Worm (Caenorhabditis elegans): ENCODE measurements around the gene pei-1.

DNA sequence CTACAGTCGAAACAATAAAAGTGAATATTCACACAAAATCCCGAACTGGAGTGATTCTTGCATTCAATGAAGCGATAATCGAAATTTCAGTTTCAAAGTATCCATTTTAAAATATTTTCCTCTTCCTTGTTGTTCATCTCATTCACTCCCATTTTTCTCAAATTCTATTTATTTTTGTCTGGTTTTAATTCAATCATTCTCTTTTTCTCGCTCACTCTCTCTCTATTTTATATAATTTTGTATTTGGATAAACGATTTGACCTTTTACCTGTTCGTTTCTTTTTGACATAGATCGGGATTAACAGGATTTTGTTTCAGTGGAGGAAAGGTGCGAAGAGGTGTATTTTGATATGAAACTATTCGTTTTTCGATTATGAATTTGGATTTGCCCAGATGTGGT, 46.3 kb downstream of the pei-1 start, which contains the start of gene T05A1.5:
- TF ChIP-seq him-1 (tag; optimal IDR thresholded peaks at IDR 0.05) (no peak), dao-5 (tag; optimal IDR thresholded peaks at IDR 0.05) (no peak), W03F9.2 (tag; optimal IDR thresholded peaks at IDR 0.05) (no peak)
